Fruit fly (Drosophila melanogaster) whole organism, embryonic: ENCODE results near the gene Tlk.
A peak's percentile ranks its signal among the peaks of the same experiment; 100 is the strongest.

ENCODE experiments used
- CG10147 ChIP-seq: fragments of 200-800 bp; sonication (Bioruptor generic); optimal IDR thresholded peaks from 2 replicates; lab custom pipeline; 2019; ENCODE audit warnings: missing biosample characterization, mild to moderate bottlenecking, missing genetic modification characterization, moderate library complexity
- CG10979 ChIP-seq: fragments of 200-800 bp; sonication (Bioruptor generic); optimal IDR thresholded peaks from 2 replicates; lab custom pipeline; 2018; ENCODE audit warnings: missing biosample characterization, mild to moderate bottlenecking, missing genetic modification characterization, moderate library complexity
- CG11085 ChIP-seq: fragments of 200-800 bp; sonication (Bioruptor generic); IDR thresholded peaks from 2 replicates; pipeline ENCODE4 v1.3.6; 2022; ENCODE audit warnings: missing biosample characterization, missing genetic modification characterization
- CG12942 ChIP-seq: fragments of 200-800 bp; sonication (Bioruptor generic); optimal IDR thresholded peaks from 3 replicates; lab custom pipeline; 2016; ENCODE audit warnings: missing biosample characterization, missing genetic modification characterization
- CG15269 ChIP-seq: fragments of 200-800 bp; sonication (Bioruptor generic); optimal IDR thresholded peaks from 2 replicates; lab custom pipeline; 2018; ENCODE audit warnings: missing biosample characterization, mild to moderate bottlenecking, missing genetic modification characterization, moderate library complexity
- CG1529 ChIP-seq: fragments of 200-800 bp; sonication (Bioruptor generic); optimal IDR thresholded peaks from 3 replicates; lab custom pipeline; 2018; ENCODE audit warnings: missing biosample characterization, missing genetic modification characterization
- CG15479 ChIP-seq: fragments of 200-800 bp; sonication (Bioruptor generic); optimal IDR thresholded peaks from 3 replicates; lab custom pipeline; 2019; ENCODE audit warnings: missing biosample characterization, mild to moderate bottlenecking, missing genetic modification characterization, moderate library complexity
- CG3163 ChIP-seq: fragments of 200-800 bp; sonication (Bioruptor generic); optimal IDR thresholded peaks from 3 replicates; lab custom pipeline; 2016; ENCODE audit warnings: missing biosample characterization, missing genetic modification characterization
- CG32767 ChIP-seq: fragments of 200-800 bp; sonication (Bioruptor generic); IDR thresholded peaks from 2 replicates; pipeline ENCODE4 v1.3.6; 2022; ENCODE audit warnings: missing biosample characterization, missing genetic modification characterization
- CG3407 ChIP-seq: fragments of 200-800 bp; sonication (Bioruptor generic); optimal IDR thresholded peaks from 2 replicates; lab custom pipeline; 2018; ENCODE audit warnings: missing biosample characterization, mild to moderate bottlenecking, missing genetic modification characterization
- CG34224 ChIP-seq: fragments of 200-800 bp; sonication (Bioruptor generic); IDR thresholded peaks from 3 replicates; pipeline ENCODE4 v1.3.6; 2022; ENCODE audit warnings: missing biosample characterization, missing genetic modification characterization; ENCODE audit not compliant: partially characterized antibody
- CG5180 ChIP-seq: fragments of 200-800 bp; sonication (Bioruptor generic); optimal IDR thresholded peaks from 3 replicates; lab custom pipeline; 2017; ENCODE audit warnings: missing biosample characterization, missing genetic modification characterization, mild to moderate bottlenecking, moderate library complexity, missing genetic modification reagents
- CG7271 ChIP-seq: fragments of 200-800 bp; sonication (Bioruptor generic); optimal IDR thresholded peaks from 2 replicates; lab custom pipeline; 2018; ENCODE audit warnings: missing biosample characterization, mild to moderate bottlenecking, missing genetic modification characterization, moderate library complexity
- CG7839 ChIP-seq: fragments of 200-800 bp; sonication (Bioruptor generic); optimal IDR thresholded peaks from 3 replicates; lab custom pipeline; 2018; ENCODE audit warnings: missing biosample characterization, mild to moderate bottlenecking, missing genetic modification characterization, moderate library complexity
- CG7987 ChIP-seq: fragments of 200-800 bp; sonication (Bioruptor generic); optimal IDR thresholded peaks from 2 replicates; lab custom pipeline; 2018; ENCODE audit warnings: missing biosample characterization, mild to moderate bottlenecking, missing genetic modification characterization, moderate library complexity
- CG8281 ChIP-seq: fragments of 200-800 bp; sonication (Bioruptor generic); optimal IDR thresholded peaks from 2 replicates; lab custom pipeline; 2018; ENCODE audit warnings: missing biosample characterization, mild to moderate bottlenecking, missing genetic modification characterization, moderate library complexity
- CG8388 ChIP-seq: fragments of 200-800 bp; sonication (Bioruptor generic); optimal IDR thresholded peaks from 2 replicates; lab custom pipeline; 2019; ENCODE audit warnings: missing biosample characterization, mild to moderate bottlenecking, missing genetic modification characterization, moderate library complexity
- CG8765 ChIP-seq: fragments of 200-800 bp; sonication (Bioruptor generic); IDR thresholded peaks from 2 replicates; pipeline ENCODE4 v1.3.6; 2022; ENCODE audit warnings: missing biosample characterization, missing genetic modification characterization
- CG8924 ChIP-seq: fragments of 200-800 bp; optimal IDR thresholded peaks from 3 replicates; lab custom pipeline; 2019; ENCODE audit warnings: missing biosample characterization, mild to moderate bottlenecking, missing genetic modification characterization, moderate library complexity
- Eip74EF ChIP-seq, 2 experiments: fragments of 200-800 bp in 1 of 2; fragments of >200 bp in 1 of 2; sonication (Bioruptor generic) in 1 of 2; optimal IDR thresholded peaks; 2 replicates each; lab custom pipeline; 2017 to 2019; ENCODE audit warnings: missing biosample characterization in 2 of 2, missing genetic modification characterization in 2 of 2, mild to moderate bottlenecking in 1 of 2, moderate library complexity in 1 of 2
- Hr51 ChIP-seq, 2 experiments: fragments of 200-800 bp; sonication (Bioruptor generic); optimal IDR thresholded peaks; 2 replicates in 1 of 2; 3 replicates in 1 of 2; lab custom pipeline; 2016 to 2018; ENCODE audit warnings: missing biosample characterization in 2 of 2, missing genetic modification characterization in 2 of 2, mild to moderate bottlenecking in 1 of 2, moderate library complexity in 1 of 2
- Med ChIP-seq: fragments of 200-800 bp; sonication (Bioruptor generic); peaks from one replicate; lab custom pipeline; 2016; ENCODE audit warnings: missing biosample characterization, missing genetic modification characterization, mild to moderate bottlenecking, inconsistent platforms, moderate library complexity
- Mes4 ChIP-seq: fragments of 200-800 bp; sonication (Bioruptor generic); optimal IDR thresholded peaks from 2 replicates; lab custom pipeline; 2016; ENCODE audit warnings: missing biosample characterization, missing genetic modification characterization
- Oli ChIP-seq: fragments of 200-800 bp; sonication (Bioruptor generic); optimal IDR thresholded peaks from 2 replicates; lab custom pipeline; 2018; ENCODE audit warnings: missing biosample characterization, mild to moderate bottlenecking, missing genetic modification characterization, moderate library complexity
- PHDP ChIP-seq: fragments of 200-800 bp; sonication (Bioruptor generic); optimal IDR thresholded peaks from 3 replicates; lab custom pipeline; 2018; ENCODE audit warnings: missing biosample characterization, mild to moderate bottlenecking, missing genetic modification characterization, moderate library complexity
- Sry-β ChIP-seq: fragments of 200-800 bp; sonication (Bioruptor generic); optimal IDR thresholded peaks from 2 replicates; lab custom pipeline; 2018; ENCODE audit warnings: missing biosample characterization, mild to moderate bottlenecking, missing genetic modification characterization, moderate library complexity
- Sry-δ ChIP-seq: fragments of 200-800 bp; sonication (Bioruptor generic); optimal IDR thresholded peaks from 2 replicates; lab custom pipeline; 2016; ENCODE audit warnings: missing biosample characterization, missing genetic modification characterization
- YL-1 ChIP-seq: fragments of 200-800 bp; sonication (Bioruptor generic); optimal IDR thresholded peaks from 3 replicates; lab custom pipeline; 2017; ENCODE audit warnings: missing biosample characterization, mild to moderate bottlenecking, missing genetic modification characterization
- ab ChIP-seq: fragments of 200-800 bp; sonication (Bioruptor generic); optimal IDR thresholded peaks from 2 replicates; lab custom pipeline; 2016; ENCODE audit warnings: missing biosample characterization, missing genetic modification characterization
- abd-A ChIP-seq: fragments of 200-800 bp; sonication (Bioruptor generic); optimal IDR thresholded peaks from 3 replicates; lab custom pipeline; 2019; ENCODE audit warnings: missing biosample characterization, mild to moderate bottlenecking, missing genetic modification characterization, moderate library complexity
- bsh ChIP-seq, 2 experiments: fragments of 200-800 bp; sonication (Bioruptor generic); optimal IDR thresholded peaks; 2 replicates each; lab custom pipeline; 2017 to 2018; ENCODE audit warnings: mild to moderate bottlenecking in 2 of 2, missing biosample characterization in 2 of 2, missing genetic modification characterization in 2 of 2, moderate library complexity in 1 of 2
- crc ChIP-seq: fragments of 200-800 bp; sonication (Bioruptor generic); optimal IDR thresholded peaks from 2 replicates; lab custom pipeline; 2016; ENCODE audit warnings: missing biosample characterization, missing genetic modification characterization
- dimm ChIP-seq: fragments of 200-800 bp; sonication (Bioruptor generic); IDR thresholded peaks from 2 replicates; pipeline ENCODE4 v1.3.6; 2022; ENCODE audit warnings: missing biosample characterization, missing genetic modification characterization
- disco-r ChIP-seq: fragments of 200-800 bp; sonication (Bioruptor generic); optimal IDR thresholded peaks from 2 replicates; lab custom pipeline; 2016; ENCODE audit warnings: missing biosample characterization, missing genetic modification characterization
- dmrt11E ChIP-seq: fragments of 200-800 bp; sonication (Bioruptor generic); optimal IDR thresholded peaks from 3 replicates; lab custom pipeline; 2018; ENCODE audit warnings: missing biosample characterization, mild to moderate bottlenecking, missing genetic modification characterization, moderate library complexity
- dmrt99B ChIP-seq: fragments of 200-800 bp; sonication (Bioruptor generic); optimal IDR thresholded peaks from 2 replicates; lab custom pipeline; 2018; ENCODE audit warnings: missing biosample characterization, mild to moderate bottlenecking, missing genetic modification characterization, moderate library complexity
- emc ChIP-seq: fragments of 200-800 bp; sonication (Bioruptor generic); optimal IDR thresholded peaks from 2 replicates; lab custom pipeline; 2016; ENCODE audit warnings: missing biosample characterization, missing genetic modification characterization
- exex ChIP-seq: fragments of 200-800 bp; sonication (Bioruptor generic); optimal IDR thresholded peaks from 4 replicates; lab custom pipeline; 2018; ENCODE audit warnings: missing biosample characterization, mild to moderate bottlenecking, missing genetic modification characterization, moderate library complexity
- gcm2 ChIP-seq: fragments of 200-800 bp; sonication (Bioruptor generic); optimal IDR thresholded peaks from 2 replicates; lab custom pipeline; 2016; ENCODE audit warnings: missing biosample characterization, missing genetic modification characterization
- gem ChIP-seq: fragments of 200-800 bp; sonication (Bioruptor generic); optimal IDR thresholded peaks from 2 replicates; lab custom pipeline; 2019; ENCODE audit warnings: missing biosample characterization, mild to moderate bottlenecking, missing genetic modification characterization, moderate library complexity
- hb ChIP-seq: fragments of 200-800 bp; sonication (Bioruptor generic); IDR thresholded peaks from 3 replicates; pipeline ENCODE4 v1.3.6; 2022; ENCODE audit warnings: missing biosample characterization, missing genetic modification characterization; ENCODE audit not compliant: partially characterized antibody
- her ChIP-seq: fragments of 200-800 bp; sonication (Bioruptor generic); optimal IDR thresholded peaks from 2 replicates; lab custom pipeline; 2016; ENCODE audit warnings: missing biosample characterization, missing genetic modification characterization
- inv ChIP-seq: fragments of 200-800 bp; sonication (Bioruptor generic); IDR thresholded peaks from 2 replicates; pipeline ENCODE4 v1.3.6; 2022; ENCODE audit warnings: missing biosample characterization, missing genetic modification characterization; ENCODE audit not compliant: partially characterized antibody
- lilli ChIP-seq: fragments of 200-800 bp; sonication (Bioruptor generic); optimal IDR thresholded peaks from 3 replicates; lab custom pipeline; 2016; ENCODE audit warnings: missing biosample characterization, missing genetic modification characterization
- nmo ChIP-seq: fragments of 200-800 bp; sonication (Bioruptor generic); optimal IDR thresholded peaks from 2 replicates; lab custom pipeline; 2018; ENCODE audit warnings: missing biosample characterization, mild to moderate bottlenecking, missing genetic modification characterization, moderate library complexity
- pros ChIP-seq: fragments of 200-800 bp; sonication (Bioruptor generic); optimal IDR thresholded peaks from 3 replicates; lab custom pipeline; 2019; ENCODE audit warnings: missing biosample characterization, mild to moderate bottlenecking, missing genetic modification characterization, moderate library complexity
- tap ChIP-seq: fragments of 200-800 bp; optimal IDR thresholded peaks from 3 replicates; lab custom pipeline; 2019; ENCODE audit warnings: missing biosample characterization, mild to moderate bottlenecking, missing genetic modification characterization, moderate library complexity
- ttk ChIP-seq: fragments of 200-800 bp; sonication (Bioruptor generic); IDR thresholded peaks from 2 replicates; pipeline ENCODE4 v2.1.2; 2022; ENCODE audit warnings: missing biosample characterization, missing genetic modification characterization

Gene Tlk

DNA sequence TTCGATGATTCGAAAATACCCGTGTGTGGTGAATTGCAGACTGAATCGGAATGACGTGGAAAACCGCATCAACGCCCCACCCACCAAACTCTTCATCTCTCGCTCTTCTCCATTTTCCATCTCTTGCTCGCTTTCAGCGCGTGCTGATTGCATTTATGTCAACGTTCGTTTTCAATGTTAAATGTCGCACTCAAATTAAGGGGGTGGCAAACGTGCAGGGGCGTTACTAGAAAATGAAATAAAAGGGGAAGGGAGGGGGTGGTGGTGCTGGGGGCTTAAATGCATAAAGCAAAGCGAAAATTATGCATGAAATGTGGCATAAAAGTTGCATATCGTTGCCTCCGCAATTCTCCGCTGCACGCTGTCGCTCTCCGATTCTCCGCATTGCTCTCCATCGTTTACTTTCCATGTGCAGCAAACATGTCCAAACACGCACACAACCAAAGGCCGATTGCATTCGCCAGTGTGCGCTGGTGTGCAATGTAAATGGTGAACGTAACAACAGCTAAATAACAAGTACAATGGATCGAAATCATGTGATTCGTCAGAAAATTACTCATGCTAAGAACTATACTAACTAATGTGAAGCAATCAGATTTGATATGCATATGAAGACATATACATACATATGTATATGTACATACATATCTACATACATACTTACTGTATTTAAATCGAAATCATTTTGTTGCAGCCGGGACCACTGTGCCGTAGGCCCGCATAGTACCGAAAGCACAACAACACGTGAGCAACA is 37.9 kb upstream of the Tlk start (continued):
- TF ChIP-seq CG11085 (GFP tag; lab: Robert Waterston, UW) (no peak), bsh (GFP tag; optimal IDR thresholded peaks at IDR 0.05; lab: Kevin White, UChicago) (peak; percentile 58 to 89), abd-A (tag; lab: Kevin White, UChicago) (no peak), dimm (GFP tag; lab: Robert Waterston, UW) (no peak), ab (no peak), emc (GFP tag; lab: Kevin White, UChicago) (no peak), ttk (GFP tag; lab: Robert Waterston, UW) (peak; percentile 35; the same call in 1 of the 2 replicates), Hr51 (GFP tag; optimal IDR thresholded peaks at IDR 0.05; lab: Kevin White, UChicago) (peak in 1 of 2 experiments; percentile 35), disco-r (GFP tag; lab: Kevin White, UChicago) (no peak), CG8924 (tag; lab: Kevin White, UChicago) (no peak), CG10979 (tag; lab: Kevin White, UChicago) (peak; percentile 43), Med (peak; percentile 72), CG7987 (GFP tag; lab: Kevin White, UChicago) (no peak), Sry-δ (GFP tag; lab: Kevin White, UChicago) (no peak), dmrt11E (tag; lab: Kevin White, UChicago) (peak; percentile 5), her (no peak), nmo (peak; percentile 27), CG7271 (tag; lab: Kevin White, UChicago) (no peak), Sry-β (GFP tag; lab: Kevin White, UChicago) (no peak), Oli (tag; lab: Kevin White, UChicago) (peak; percentile 55), CG32767 (GFP tag; lab: Robert Waterston, UW) (no peak), CG3407 (GFP tag; lab: Kevin White, UChicago) (no peak), lilli (GFP tag; lab: Kevin White, UChicago) (no peak), exex (tag; lab: Kevin White, UChicago) (no peak), CG3163 (GFP tag; lab: Kevin White, UChicago) (no peak), CG1529 (GFP tag; lab: Kevin White, UChicago) (peak; percentile 19), CG12942 (GFP tag; lab: Kevin White, UChicago) (no peak), CG10147 (no peak), inv (GFP tag; lab: Robert Waterston, UW) (no peak), pros (GFP tag; lab: Kevin White, UChicago) (no peak), gem (peak; percentile 45), hb (GFP tag; lab: Robert Waterston, UW) (no peak), CG34224 (GFP tag; lab: Robert Waterston, UW) (no peak), CG15479 (GFP tag; lab: Kevin White, UChicago) (peak; percentile 79), CG5180 (peak; percentile 17), CG8388 (GFP tag; lab: Kevin White, UChicago) (peak; percentile 42), crc (GFP tag; lab: Kevin White, UChicago) (no peak), tap (tag; lab: Kevin White, UChicago) (peak; percentile 13), dmrt99B (tag; lab: Kevin White, UChicago) (peak; percentile 52), gcm2 (GFP tag; lab: Kevin White, UChicago) (no peak), PHDP (tag; lab: Kevin White, UChicago) (no peak), Mes4 (GFP tag; lab: Kevin White, UChicago) (no peak), CG8281 (tag; lab: Kevin White, UChicago) (no peak), CG8765 (GFP tag; lab: Robert Waterston, UW) (no peak), YL-1 (no peak), Eip74EF (GFP tag; optimal IDR thresholded peaks at IDR 0.05; lab: Kevin White, UChicago) (no peak), CG15269 (tag; lab: Kevin White, UChicago) (no peak), CG7839 (tag; lab: Kevin White, UChicago) (peak; percentile 27)
